Fruit fly (Drosophila melanogaster): Measurements from ENCODE around the gene CG12541.
A peak's percentile ranks its signal among the peaks of the same experiment; 100 is the strongest.

CG12541 gene

DNA sequence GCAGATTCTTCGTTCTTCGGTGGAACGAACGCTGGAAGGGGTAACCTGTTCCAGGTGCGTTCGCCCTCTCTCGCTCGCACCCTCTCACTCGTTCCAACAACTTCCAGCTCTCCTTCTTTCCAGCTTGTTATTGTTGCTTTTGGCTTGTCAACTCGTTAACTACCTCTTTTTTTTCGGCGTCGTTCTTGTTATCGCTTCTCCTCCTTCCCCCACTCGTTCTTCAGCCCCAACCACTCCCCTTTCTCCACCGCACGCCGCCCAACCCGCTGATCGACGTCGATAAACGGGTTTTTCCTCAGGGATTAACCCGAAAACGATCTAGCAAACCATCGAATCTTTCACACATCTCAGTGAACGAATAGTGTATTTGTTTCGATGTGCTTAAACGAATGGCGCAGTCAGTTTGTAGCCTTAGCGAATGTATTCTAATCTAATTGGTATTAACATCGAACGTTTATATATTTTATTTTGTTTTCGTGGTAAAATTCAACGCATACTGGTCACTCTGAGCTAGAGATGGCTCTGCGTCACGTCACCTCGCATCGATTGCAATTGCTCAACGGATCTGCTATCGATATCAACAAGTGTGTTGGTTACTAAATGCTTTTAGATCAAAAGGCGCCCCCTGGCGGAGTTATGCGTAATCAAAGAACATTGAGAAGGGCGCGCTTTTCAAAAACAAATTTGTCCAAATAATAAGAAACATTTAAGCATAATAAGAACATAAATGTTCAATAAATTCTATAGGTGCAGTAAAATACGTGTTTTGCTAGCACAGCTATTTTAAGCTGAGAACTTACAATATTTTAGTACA lies 44.1 kb upstream of the CG12541 start, which contains the start of gene fz4 (continued):
- TF ChIP-seq CG17912 (GFP tag; optimal IDR thresholded peaks at IDR 0.05) (no peak), aop (GFP tag; IDR thresholded peaks at IDR 0.05) (no peak), Lpt (GFP tag; optimal IDR thresholded peaks at IDR 0.05) (no peak), CG16813 (GFP tag; IDR thresholded peaks at IDR 0.05; ENCODE audit: partially characterized antibody) (peak; percentile 80), emc (GFP tag; optimal IDR thresholded peaks at IDR 0.05) (no peak), Sry-δ (GFP tag; optimal IDR thresholded peaks at IDR 0.05) (peak; percentile 89), sna (GFP tag; IDR thresholded peaks at IDR 0.05; ENCODE audit: partially characterized antibody) (peak; percentile 59), row (GFP tag; IDR thresholded peaks at IDR 0.05) (peak; percentile 46; the same call in 1 of the 3 replicates), grau (tag; optimal IDR thresholded peaks at IDR 0.05) (no peak), CG2202 (tag; optimal IDR thresholded peaks at IDR 0.05) (no peak), Xbp1 (GFP tag; optimal IDR thresholded peaks at IDR 0.05) (no peak), CG12942 (GFP tag; optimal IDR thresholded peaks at IDR 0.05) (no peak), Opbp (GFP tag; IDR thresholded peaks at IDR 0.05; ENCODE audit: partially characterized antibody) (peak; percentile 83), lola (GFP tag; optimal IDR thresholded peaks at IDR 0.05) (no peak), CG6654 (GFP tag; optimal IDR thresholded peaks at IDR 0.05) (no peak), Taf1 (GFP tag; IDR thresholded peaks at IDR 0.05) (no peak), gem (tag; optimal IDR thresholded peaks at IDR 0.05) (no peak), dan (GFP tag; IDR thresholded peaks at IDR 0.05) (no peak), hbn (GFP tag; IDR thresholded peaks at IDR 0.05; ENCODE audit: partially characterized antibody) (peak; percentile 57; the same call in 1 of the 2 replicates), CG8089 (GFP tag; optimal IDR thresholded peaks at IDR 0.05) (no peak), CG30403 (GFP tag; optimal IDR thresholded peaks at IDR 0.05) (no peak), CG4707 (GFP tag; optimal IDR thresholded peaks at IDR 0.05) (no peak), Doc2 (GFP tag; IDR thresholded peaks at IDR 0.05) (no peak), sc (optimal IDR thresholded peaks at IDR 0.05) (no peak), sc (GFP tag; optimal IDR thresholded peaks at IDR 0.05) (no peak), Rfx (GFP tag; IDR thresholded peaks at IDR 0.05) (peak; percentile 22; the same call in 1 of the 2 replicates), Myb (GFP tag; optimal IDR thresholded peaks at IDR 0.05) (peak; percentile 22), CG7745 (tag; optimal IDR thresholded peaks at IDR 0.05) (no peak), pho (GFP tag; optimal IDR thresholded peaks at IDR 0.05) (no peak), sisA (GFP tag; IDR thresholded peaks at IDR 0.05) (no peak), NFAT (GFP tag; IDR thresholded peaks at IDR 0.05) (no peak), Hsf (GFP tag; optimal IDR thresholded peaks at IDR 0.05) (no peak), Tbp (GFP tag; optimal IDR thresholded peaks at IDR 0.05) (no peak), ap (GFP tag; IDR thresholded peaks at IDR 0.05) (no peak), sens (GFP tag) (peak; percentile 27), onecut (GFP tag; IDR thresholded peaks at IDR 0.05) (0 out of 2 replicates have a peak, but pooled peaks have one; percentile 17), CG12219 (GFP tag; optimal IDR thresholded peaks at IDR 0.05) (no peak), dati (GFP tag; IDR thresholded peaks at IDR 0.05) (no peak), Atf-2 (GFP tag; optimal IDR thresholded peaks at IDR 0.05) (no peak), Trl (optimal IDR thresholded peaks at IDR 0.05) (peak in 1 of 2 experiments; percentile 19), Trl (GFP tag; optimal IDR thresholded peaks at IDR 0.05) (no peak), CG1602 (GFP tag; optimal IDR thresholded peaks at IDR 0.05) (no peak), Optix (GFP tag; IDR thresholded peaks at IDR 0.05) (no peak), CG13296 (GFP tag; optimal IDR thresholded peaks at IDR 0.05) (no peak), Adf1 (GFP tag; IDR thresholded peaks at IDR 0.05) (peak; percentile 61; the same call in 1 of the 2 replicates), Sox102F (GFP tag; optimal IDR thresholded peaks at IDR 0.05) (no peak), CG4360 (GFP tag; IDR thresholded peaks at IDR 0.05) (no peak), jigr1 (GFP tag; IDR thresholded peaks at IDR 0.05) (no peak), CG2129 (GFP tag; IDR thresholded peaks at IDR 0.05; ENCODE audit: partially characterized antibody) (peak; percentile 50; the same call in 1 of the 2 replicates), lilli (GFP tag; optimal IDR thresholded peaks at IDR 0.05) (no peak), CG6175 (GFP tag; IDR thresholded peaks at IDR 0.05) (no peak)

Data from whole organism, embryonic.